Worm (Caenorhabditis elegans): Measurements from ENCODE around the gene BE10.1.

DNA sequence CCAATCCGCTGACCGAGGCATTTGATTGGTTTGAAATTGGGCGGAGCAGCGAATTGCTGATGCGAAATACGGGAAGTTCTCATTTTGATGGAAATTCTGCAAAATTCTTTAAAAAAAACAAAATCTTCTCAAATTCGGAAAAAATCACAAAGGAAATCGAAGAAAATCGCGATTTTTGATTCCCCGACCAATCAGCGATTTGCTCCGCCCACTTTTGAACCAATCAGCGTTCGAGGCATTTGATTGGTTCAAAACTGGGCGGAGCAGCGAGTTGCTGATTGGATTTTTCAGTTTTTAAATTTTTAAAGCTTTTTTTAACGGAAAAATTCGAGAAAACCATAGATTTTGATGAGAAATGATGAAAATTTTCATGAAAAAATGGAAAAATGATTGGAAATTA, 49.0 kb downstream of the BE10.1 start:
- TF ChIP-seq akir-1 (GFP tag; optimal IDR thresholded peaks at IDR 0.05) (no peak), sdz-38 (tag; optimal IDR thresholded peaks at IDR 0.05) (no peak), ceh-27 (GFP tag; optimal IDR thresholded peaks at IDR 0.05) (no peak), ceh-91 (GFP tag; IDR thresholded peaks at IDR 0.05) (no peak), aptf-3 (GFP tag; IDR thresholded peaks at IDR 0.05) (no peak), nhr-90 (tag; optimal IDR thresholded peaks at IDR 0.05) (no peak), snpc-4 (GFP tag; optimal IDR thresholded peaks at IDR 0.05) (no peak), snpc-4 (tag; optimal IDR thresholded peaks at IDR 0.05) (no peak), fkh-3 (tag; optimal IDR thresholded peaks at IDR 0.05) (no peak), sea-2 (GFP tag; IDR thresholded peaks at IDR 0.05) (no peak)
